Worm (Caenorhabditis elegans): ENCODE results near the gene sqst-2.

- TF ChIP-seq skn-1 (tag; optimal IDR thresholded peaks at IDR 0.05) (no peak), egl-27 (tag; optimal IDR thresholded peaks at IDR 0.05) (no peak), ces-1 (GFP tag; optimal IDR thresholded peaks at IDR 0.05) (no peak), fkh-10 (GFP tag; optimal IDR thresholded peaks at IDR 0.05) (no peak), tbx-2 (tag; optimal IDR thresholded peaks at IDR 0.05) (no peak), mep-1 (tag; optimal IDR thresholded peaks at IDR 0.05) (no peak), ceh-8 (GFP tag; optimal IDR thresholded peaks at IDR 0.05) (no peak), fkh-4 (tag; optimal IDR thresholded peaks at IDR 0.05; ENCODE audit: borderline replicate concordance) (no peak), lir-3 (tag; optimal IDR thresholded peaks at IDR 0.05; ENCODE audit: poor library complexity) (no peak), ama-1 (optimal IDR thresholded peaks at IDR 0.05) (no peak)
Measured at ce11 chrIV:7305325-7305724, 23.4 kb downstream of the sqst-2 start, which contains the start of gene npr-27.

All from whole organism, L1 larva.